Worm (Caenorhabditis elegans): ENCODE results near the gene T23F6.5.

- TF ChIP-seq unc-30 (tag; optimal IDR thresholded peaks at IDR 0.05) (no peak), egl-27 (tag; optimal IDR thresholded peaks at IDR 0.05) (no peak), mdl-1 (tag; optimal IDR thresholded peaks at IDR 0.05) (no peak), jun-1 (tag; optimal IDR thresholded peaks at IDR 0.05) (no peak), snpc-4 (tag; optimal IDR thresholded peaks at IDR 0.05) (no peak), nhr-237 (tag; optimal IDR thresholded peaks at IDR 0.05) (no peak), sptf-1 (tag; optimal IDR thresholded peaks at IDR 0.05) (no peak), ztf-11 (tag; optimal IDR thresholded peaks at IDR 0.05) (no peak), sox-4 (tag; optimal IDR thresholded peaks at IDR 0.05) (no peak), unc-86 (tag; optimal IDR thresholded peaks at IDR 0.05) (no peak), hlh-17 (GFP tag; optimal IDR thresholded peaks at IDR 0.05; ENCODE audit: borderline replicate concordance) (no peak)
Observed at ce11 chrIV:12728162-12728561, 13.2 kb downstream of the T23F6.5 start.

Data from whole organism, L1 larva.